Worm (Caenorhabditis elegans) whole organism, late embryonic: ENCODE results near the gene hrg-3.

Experiments
- C38D4.7 ChIP-seq: fragments of 200-800 bp; sonication (Bioruptor generic); optimal IDR thresholded peaks from 2 replicates; lab custom pipeline; 2018; ENCODE audit warnings: mild to moderate bottlenecking, missing genetic modification characterization, moderate library complexity, missing compliant biosample characterization
- F13H6.1 ChIP-seq: sonication (generic microtip); optimal IDR thresholded peaks from 2 replicates; lab custom pipeline; 2016; ENCODE audit warnings: missing genetic modification characterization, missing compliant biosample characterization
- K02D7.2 ChIP-seq: sonication (generic microtip); optimal IDR thresholded peaks from 2 replicates; lab custom pipeline; 2017; ENCODE audit warnings: mild to moderate bottlenecking, missing genetic modification characterization, missing compliant biosample characterization
- T23F11.4 ChIP-seq: fragments of 200-800 bp; sonication (Bioruptor generic); optimal IDR thresholded peaks from 2 replicates; lab custom pipeline; 2018; ENCODE audit warnings: mild to moderate bottlenecking, missing genetic modification characterization, missing compliant biosample characterization
- Y22D7AL.16 ChIP-seq: sonication (generic microtip); optimal IDR thresholded peaks from 2 replicates; lab custom pipeline; 2016; ENCODE audit warnings: missing genetic modification characterization, missing compliant biosample characterization
- ceh-14 ChIP-seq: sonication (generic microtip); optimal IDR thresholded peaks from 2 replicates; lab custom pipeline; 2016; ENCODE audit warnings: missing genotype, missing genetic modification characterization, missing compliant biosample characterization
- ceh-2 ChIP-seq: sonication (generic microtip); optimal IDR thresholded peaks from 2 replicates; lab custom pipeline; 2016; ENCODE audit warnings: missing genotype, missing genetic modification characterization, missing compliant biosample characterization
- ceh-22 ChIP-seq: sonication (generic microtip); optimal IDR thresholded peaks from 2 replicates; lab custom pipeline; 2017; ENCODE audit warnings: missing biosample characterization, missing genetic modification characterization
- ceh-24 ChIP-seq: sonication (generic microtip); optimal IDR thresholded peaks from 2 replicates; lab custom pipeline; 2016; ENCODE audit warnings: mild to moderate bottlenecking, missing genetic modification characterization, missing compliant biosample characterization
- ceh-45 ChIP-seq: fragments of 200-800 bp; sonication (Bioruptor generic); IDR thresholded peaks from 2 replicates; pipeline ENCODE4 v1.3.6; 2022; ENCODE audit warnings: missing genetic modification reagents, missing genetic modification characterization, missing compliant biosample characterization
- ceh-6 ChIP-seq: fragments of 200-800 bp; sonication (Bioruptor generic); optimal IDR thresholded peaks from 2 replicates; lab custom pipeline; 2018; ENCODE audit warnings: mild to moderate bottlenecking, missing genetic modification characterization, missing compliant biosample characterization
- che-1 ChIP-seq: sonication (generic microtip); optimal IDR thresholded peaks from 2 replicates; lab custom pipeline; 2016; ENCODE audit warnings: mild to moderate bottlenecking, missing genetic modification characterization, missing compliant biosample characterization
- elt-4 ChIP-seq: sonication (generic microtip); optimal IDR thresholded peaks from 2 replicates; lab custom pipeline; 2016; ENCODE audit warnings: missing genetic modification characterization, missing compliant biosample characterization
- ets-4 ChIP-seq: sonication (generic microtip); optimal IDR thresholded peaks from 2 replicates; lab custom pipeline; 2016; ENCODE audit warnings: missing genetic modification characterization, missing compliant biosample characterization
- fax-1 ChIP-seq: sonication (generic microtip); optimal IDR thresholded peaks from 2 replicates; lab custom pipeline; 2016; ENCODE audit warnings: missing genotype, missing genetic modification characterization, missing compliant biosample characterization
- gmeb-2 ChIP-seq: sonication (generic microtip); optimal IDR thresholded peaks from 2 replicates; lab custom pipeline; 2016; ENCODE audit warnings: missing genetic modification characterization, inconsistent platforms, missing compliant biosample characterization
- hlh-13 ChIP-seq: fragments of 200-800 bp; sonication (Bioruptor generic); optimal IDR thresholded peaks from 2 replicates; lab custom pipeline; 2018; ENCODE audit warnings: mild to moderate bottlenecking, missing genetic modification characterization, missing compliant biosample characterization
- lim-6 ChIP-seq: sonication (generic microtip); optimal IDR thresholded peaks from 2 replicates; lab custom pipeline; 2016; ENCODE audit warnings: missing genetic modification characterization, missing compliant biosample characterization
- lin-11 ChIP-seq: fragments of 200-800 bp; sonication (Bioruptor generic); optimal IDR thresholded peaks from 2 replicates; lab custom pipeline; 2018; ENCODE audit warnings: mild to moderate bottlenecking, missing genetic modification characterization, missing compliant biosample characterization
- nfya-1 ChIP-seq: sonication (generic microtip); optimal IDR thresholded peaks from 2 replicates; lab custom pipeline; 2017; ENCODE audit warnings: missing genetic modification characterization, mild to moderate bottlenecking, missing compliant biosample characterization, antibody characterized with exemption, moderate library complexity
- nhr-11 ChIP-seq: fragments of 150-350 bp; optimal IDR thresholded peaks from 2 replicates; lab custom pipeline; 2014; ENCODE audit warnings: missing biosample characterization, missing genetic modification characterization
- nhr-232 ChIP-seq: sonication (generic microtip); optimal IDR thresholded peaks from 2 replicates; lab custom pipeline; 2016; ENCODE audit warnings: missing genetic modification characterization, missing compliant biosample characterization
- npax-4 ChIP-seq: sonication (generic microtip); optimal IDR thresholded peaks from 2 replicates; lab custom pipeline; 2016; ENCODE audit warnings: missing genetic modification characterization, missing compliant biosample characterization
- odd-2 ChIP-seq: sonication (generic microtip); optimal IDR thresholded peaks from 2 replicates; lab custom pipeline; 2017; ENCODE audit warnings: antibody characterized with exemption, mild to moderate bottlenecking, missing genetic modification characterization, missing compliant biosample characterization
- pat-9 ChIP-seq: fragments of 200-800 bp; sonication (Bioruptor generic); optimal IDR thresholded peaks from 2 replicates; lab custom pipeline; 2018; ENCODE audit warnings: mild to moderate bottlenecking, missing genetic modification characterization, moderate library complexity, missing compliant biosample characterization
- pax-1 ChIP-seq: fragments of 150-350 bp; optimal IDR thresholded peaks from 2 replicates; lab custom pipeline; 2014; ENCODE audit warnings: missing biosample characterization, missing genetic modification characterization
- pha-4 ChIP-seq: fragments of 150-350 bp; optimal IDR thresholded peaks from 2 replicates; lab custom pipeline; 2018; ENCODE audit warnings: missing biosample characterization, missing genetic modification reagents, missing genetic modification characterization
- pqm-1 ChIP-seq: sonication (generic microtip); optimal IDR thresholded peaks from 2 replicates; lab custom pipeline; 2016; ENCODE audit warnings: missing genetic modification characterization, missing compliant biosample characterization
- sox-4 ChIP-seq: sonication (generic microtip); optimal IDR thresholded peaks from 2 replicates; lab custom pipeline; 2017; ENCODE audit warnings: mild to moderate bottlenecking, missing genetic modification characterization, inconsistent platforms, missing compliant biosample characterization
- syd-9 ChIP-seq: sonication (generic microtip); optimal IDR thresholded peaks from 2 replicates; lab custom pipeline; 2016; ENCODE audit warnings: mild to moderate bottlenecking, missing genetic modification characterization, moderate library complexity, missing compliant biosample characterization
- tbx-2 ChIP-seq: sonication (generic microtip); optimal IDR thresholded peaks from 2 replicates; lab custom pipeline; 2016; ENCODE audit warnings: missing genetic modification characterization, missing compliant biosample characterization
- tbx-7 ChIP-seq: sonication (generic microtip); optimal IDR thresholded peaks from 2 replicates; lab custom pipeline; 2016; ENCODE audit warnings: missing genotype, missing genetic modification characterization, missing compliant biosample characterization
- ttx-3 ChIP-seq: sonication (generic microtip); optimal IDR thresholded peaks from 2 replicates; lab custom pipeline; 2016; ENCODE audit warnings: missing genetic modification reagents, missing genetic modification characterization, missing compliant biosample characterization
- unc-55 ChIP-seq: sonication (generic microtip); optimal IDR thresholded peaks from 2 replicates; lab custom pipeline; 2017; ENCODE audit warnings: missing biosample characterization, missing genetic modification reagents, missing genetic modification characterization
- unc-86 ChIP-seq: sonication (generic microtip); optimal IDR thresholded peaks from 2 replicates; lab custom pipeline; 2016; ENCODE audit warnings: missing genetic modification characterization, missing compliant biosample characterization

Gene hrg-3

ce11 chrV:9775734-9776133, 19.5 kb downstream of the hrg-3 start, which contains the start of gene F46B6.12:
TSS of gene F46B6.12 (minus strand) at chrV:9775834.
- TF ChIP-seq ceh-14 (tag; lab: Kevin White, UChicago): no peak
- TF ChIP-seq F13H6.1: no peak
- no peak for TF ChIP-seq ceh-2 (tag; lab: Kevin White, UChicago)
- no peak for TF ChIP-seq lin-11 (tag; lab: Kevin White, UChicago)
- TF ChIP-seq T23F11.4: no peak
- no peak for TF ChIP-seq ceh-22
- TF ChIP-seq ttx-3 (tag; lab: Kevin White, UChicago): no peak
- TF ChIP-seq nfya-1 (tag; lab: Kevin White, UChicago): no peak
- TF ChIP-seq lim-6 (tag; lab: Kevin White, UChicago): no peak
- TF ChIP-seq nhr-11 (tag; lab: Kevin White, UChicago): no peak
- TF ChIP-seq pha-4 (tag; lab: Kevin White, UChicago): no peak
- no peak for TF ChIP-seq unc-86 (tag; lab: Kevin White, UChicago)
- TF ChIP-seq C38D4.7: no peak
- TF ChIP-seq ceh-24 (tag; lab: Kevin White, UChicago): no peak
- TF ChIP-seq ets-4: no peak
- TF ChIP-seq sox-4 (tag; lab: Kevin White, UChicago): no peak
- TF ChIP-seq ceh-6 (GFP tag; lab: Kevin White, UChicago): no peak
- TF ChIP-seq fax-1 (tag; lab: Kevin White, UChicago): no peak
- TF ChIP-seq, all 69 proteins: peak for 0

- TF ChIP-seq odd-2 (no peak), unc-55 (GFP tag; lab: Kevin White, UChicago) (no peak)
These were observed 21.4 kb downstream of the hrg-3 start, which contains the start of gene smg-4 for ce11 chrV:9777645-9778044. TSS of gene smg-4 (minus strand) at chrV:9777745.

DNA sequence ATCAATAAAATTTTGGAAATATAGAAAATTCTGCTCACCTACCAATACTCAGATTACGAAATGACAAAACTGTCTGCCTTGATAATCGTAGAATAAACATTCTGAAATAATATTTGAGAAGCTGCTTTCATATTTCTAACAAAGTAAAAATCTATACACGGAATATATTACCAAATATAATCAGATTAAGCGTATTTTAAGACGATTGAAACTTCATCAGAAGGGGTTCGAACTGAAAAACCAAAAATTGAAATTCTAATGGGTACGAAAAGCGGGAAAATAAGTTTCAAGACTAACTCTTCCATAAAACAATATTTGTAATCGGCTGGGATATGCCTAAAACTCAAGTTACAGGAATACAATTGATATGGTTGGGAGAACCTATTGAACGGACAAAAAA, 23.1 kb downstream of the hrg-3 start, which contains the start of gene F46B6.4:
Gene F46B6.4, minus strand, starts transcription at position 101 of the 400 bp plus-strand sequence.
- TF ChIP-seq gmeb-2 (tag; lab: Kevin White, UChicago) (no peak), syd-9 (tag; lab: Kevin White, UChicago) (no peak), che-1 (tag; lab: Kevin White, UChicago) (no peak), F13H6.1 (no peak), hlh-13 (GFP tag; lab: Kevin White, UChicago) (no peak)

DNA sequence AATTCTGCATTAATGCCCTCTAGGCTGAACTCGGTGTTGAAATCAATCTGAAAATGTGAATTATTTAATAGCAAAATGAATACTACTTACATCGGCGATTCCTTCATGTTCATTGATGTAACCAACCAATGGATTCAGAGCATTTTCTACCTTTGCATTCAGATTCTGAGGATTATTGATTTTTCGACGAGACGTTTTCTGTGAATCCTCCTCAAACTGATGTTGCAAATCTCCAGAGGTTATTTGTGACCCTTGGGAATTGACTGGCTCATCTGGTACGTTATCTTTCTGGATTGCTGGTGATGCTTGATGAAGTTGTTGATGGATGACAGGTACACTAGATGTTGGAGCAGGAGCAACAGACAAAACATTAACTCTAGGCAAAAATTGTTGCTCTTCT, 25.8 kb downstream of the hrg-3 start:
- TF ChIP-seq hlh-13 (GFP tag; lab: Kevin White, UChicago): no peak
- TF ChIP-seq C38D4.7: no peak
- TF ChIP-seq pat-9: no peak
- TF ChIP-seq ceh-22: no peak

- TF ChIP-seq unc-55 (GFP tag; lab: Kevin White, UChicago): no peak
- no peak for TF ChIP-seq Y22D7AL.16
- no peak for TF ChIP-seq nhr-11 (tag; lab: Kevin White, UChicago)
- no peak for TF ChIP-seq lim-6 (tag; lab: Kevin White, UChicago)
- no peak for TF ChIP-seq ceh-14 (tag; lab: Kevin White, UChicago)
- TF ChIP-seq tbx-2: no peak
- no peak for TF ChIP-seq hlh-13 (GFP tag; lab: Kevin White, UChicago)
- TF ChIP-seq elt-4 (tag; lab: Kevin White, UChicago): no peak
- TF ChIP-seq nfya-1 (tag; lab: Kevin White, UChicago): no peak
- TF ChIP-seq pqm-1: no peak
- no peak for TF ChIP-seq ceh-45 (GFP tag; lab: Robert Waterston, UW)
- TF ChIP-seq K02D7.2 (tag; lab: Kevin White, UChicago): no peak
- no peak for TF ChIP-seq nhr-232
- TF ChIP-seq unc-86 (tag; lab: Kevin White, UChicago): no peak
These were observed 26.7 kb downstream of the hrg-3 start, which contains the start of gene F46B6.5 for ce11 chrV:9782969-9783368. TSS of gene F46B6.5 (minus strand) at chrV:9783069.

DNA sequence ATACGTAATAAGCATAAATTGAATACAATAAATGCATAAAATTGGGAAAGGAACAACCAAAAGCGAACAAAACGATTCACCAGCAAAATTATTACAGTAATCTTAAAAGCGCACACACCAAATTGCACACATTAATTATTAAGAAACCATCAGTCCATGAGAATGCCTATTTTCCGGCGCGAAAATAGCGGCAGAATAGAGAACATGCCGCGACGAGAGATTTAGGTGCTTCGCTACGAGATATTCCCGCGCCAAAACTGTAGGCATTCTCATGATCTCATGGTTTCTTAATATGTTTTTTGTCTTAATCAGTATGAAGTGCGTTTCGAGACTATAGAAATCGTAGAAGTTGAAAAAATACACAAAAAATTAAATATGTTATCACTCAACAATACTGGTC, 27.9 kb downstream of the hrg-3 start:
- TF ChIP-seq nfya-1 (tag; lab: Kevin White, UChicago): no peak
- TF ChIP-seq npax-4 (tag; lab: Kevin White, UChicago): no peak
- TF ChIP-seq tbx-7: no peak
- no peak for TF ChIP-seq pax-1
